Fruit fly (Drosophila melanogaster) whole organism, wandering third instar larva: ENCODE measurements around the gene CG3061.

Experiments
- Abd-B ChIP-seq: fragments of >200 bp; optimal IDR thresholded peaks from 2 replicates; lab custom pipeline; 2017; ENCODE audit warnings: missing biosample characterization, missing genetic modification characterization
- CG32264 ChIP-seq: fragments of 200-800 bp; sonication (Bioruptor generic); optimal IDR thresholded peaks from 2 replicates; lab custom pipeline; 2016; ENCODE audit warnings: missing biosample characterization, missing genetic modification characterization
- CG9705 ChIP-seq: fragments of 200-800 bp; sonication (Bioruptor generic); optimal IDR thresholded peaks from 2 replicates; lab custom pipeline; 2018; ENCODE audit warnings: missing biosample characterization, mild to moderate bottlenecking, missing genetic modification characterization
- CrebA ChIP-seq: fragments of 200-800 bp; sonication (Bioruptor generic); optimal IDR thresholded peaks from 2 replicates; lab custom pipeline; 2016; ENCODE audit warnings: missing biosample characterization, mild to moderate bottlenecking, missing genetic modification characterization, borderline replicate concordance
- Dfd ChIP-seq: fragments of >200 bp; optimal IDR thresholded peaks from 2 replicates; lab custom pipeline; 2017; ENCODE audit warnings: missing biosample characterization, missing genetic modification characterization
- Dif ChIP-seq: fragments of 200-275, 200-300 bp; sonication (Bioruptor generic); optimal IDR thresholded peaks from 2 replicates; lab custom pipeline; 2018; ENCODE audit warnings: missing biosample characterization, missing genetic modification characterization; ENCODE audit not compliant: partially characterized antibody
- GATAd ChIP-seq: sonication (Bioruptor generic); optimal IDR thresholded peaks from 2 replicates; lab custom pipeline; 2016; ENCODE audit warnings: missing biosample characterization, missing genetic modification characterization
- HLH106 ChIP-seq: fragments of 200-800 bp; optimal IDR thresholded peaks from 3 replicates; lab custom pipeline; 2019; ENCODE audit warnings: missing biosample characterization, mild to moderate bottlenecking, missing genetic modification characterization, moderate library complexity
- Hnf4 ChIP-seq: fragments of 200-800 bp; sonication (Bioruptor generic); optimal IDR thresholded peaks from 2 replicates; lab custom pipeline; 2016; ENCODE audit warnings: missing biosample characterization, mild to moderate bottlenecking, missing genetic modification characterization
- Hr78 ChIP-seq: fragments of >200 bp; optimal IDR thresholded peaks from 2 replicates; lab custom pipeline; 2017; ENCODE audit warnings: missing biosample characterization, missing genetic modification characterization
- Hr83 ChIP-seq: fragments of 200-300 bp; sonication (Bioruptor generic); optimal IDR thresholded peaks from 2 replicates; lab custom pipeline; 2016; ENCODE audit warnings: missing biosample characterization, mild to moderate bottlenecking, missing genetic modification characterization, moderate library complexity; ENCODE audit not compliant: poor library complexity, severe bottlenecking
- Jra ChIP-seq: sonication (Bioruptor generic); optimal IDR thresholded peaks from 2 replicates; lab custom pipeline; 2016; ENCODE audit warnings: missing biosample characterization, missing genetic modification characterization
- Mio ChIP-seq: sonication (Bioruptor generic); optimal IDR thresholded peaks from 2 replicates; lab custom pipeline; 2016; ENCODE audit warnings: missing biosample characterization, missing genetic modification characterization
- Myc ChIP-seq: fragments of >200 bp; optimal IDR thresholded peaks from 2 replicates; lab custom pipeline; 2017
- N ChIP-seq: fragments of >200 bp; optimal IDR thresholded peaks from 2 replicates; lab custom pipeline; 2018; ENCODE audit warnings: missing biosample characterization, missing external identifiers, missing genetic modification characterization
- OdsH ChIP-seq: fragments of 200-800 bp; sonication (Bioruptor generic); optimal IDR thresholded peaks from 2 replicates; lab custom pipeline; 2016; ENCODE audit warnings: missing biosample characterization, mild to moderate bottlenecking, missing genetic modification characterization
- Rel ChIP-seq, 2 experiments: fragments of 200-800 bp; sonication (Bioruptor generic) in 1 of 2; optimal IDR thresholded peaks; 2 replicates in 1 of 2; 3 replicates in 1 of 2; lab custom pipeline; 2016 to 2019; ENCODE audit warnings: mild to moderate bottlenecking in 2 of 2, missing biosample characterization in 2 of 2, missing genetic modification characterization in 2 of 2, moderate library complexity in 1 of 2
- Sp1 ChIP-seq: fragments of 200-800 bp; sonication (Bioruptor generic); optimal IDR thresholded peaks from 3 replicates; lab custom pipeline; 2019; ENCODE audit warnings: missing biosample characterization, mild to moderate bottlenecking, missing genetic modification characterization, moderate library complexity
- Vsx2 ChIP-seq: fragments of 200-300, 225-300 bp; sonication (Bioruptor generic); optimal IDR thresholded peaks from 2 replicates; lab custom pipeline; 2018; ENCODE audit warnings: missing biosample characterization, missing genetic modification characterization; ENCODE audit not compliant: partially characterized antibody
- br ChIP-seq: fragments of 200-800 bp; sonication (Bioruptor generic); optimal IDR thresholded peaks from 2 replicates; lab custom pipeline; 2016; ENCODE audit warnings: missing biosample characterization, missing genetic modification characterization
- brk ChIP-seq: fragments of 200-800 bp; sonication (Bioruptor generic); optimal IDR thresholded peaks from 2 replicates; lab custom pipeline; 2016; ENCODE audit warnings: missing biosample characterization, mild to moderate bottlenecking, missing genetic modification characterization
- dl ChIP-seq, 2 experiments: fragments of 175-275, 200-275 bp in 1 of 2; fragments of 200-275 bp in 1 of 2; sonication (Bioruptor generic); optimal IDR thresholded peaks; lab custom pipeline; 2018; ENCODE audit warnings: mild to moderate bottlenecking in 2 of 2, missing biosample characterization in 2 of 2, missing genetic modification characterization in 2 of 2, moderate library complexity in 2 of 2; ENCODE audit not compliant: partially characterized antibody in 2 of 2, insufficient read depth in 1 of 2
- dmrt93B ChIP-seq: fragments of 200-800 bp; sonication (Bioruptor generic); optimal IDR thresholded peaks from 2 replicates; lab custom pipeline; 2018; ENCODE audit warnings: missing biosample characterization, mild to moderate bottlenecking, missing genetic modification characterization
- dsf ChIP-seq: sonication (Bioruptor generic); optimal IDR thresholded peaks from 2 replicates; lab custom pipeline; 2016; ENCODE audit warnings: missing biosample characterization, missing genetic modification characterization, borderline replicate concordance
- ey ChIP-seq: fragments of 200-800 bp; sonication (Bioruptor generic); optimal IDR thresholded peaks from 2 replicates; lab custom pipeline; 2016; ENCODE audit warnings: missing biosample characterization, missing genetic modification characterization
- foxo ChIP-seq, 2 experiments: fragments of 200-800 bp; sonication (Bioruptor generic); optimal IDR thresholded peaks; 2 replicates in 1 of 2; 3 replicates in 1 of 2; lab custom pipeline; 2016 to 2017; ENCODE audit warnings: missing biosample characterization in 2 of 2, missing genetic modification characterization in 2 of 2
- fru ChIP-seq: fragments of 200-800 bp; sonication (Bioruptor generic); optimal IDR thresholded peaks from 3 replicates; lab custom pipeline; 2016; ENCODE audit warnings: missing biosample characterization, mild to moderate bottlenecking, missing genetic modification characterization
- h ChIP-seq: fragments of 200-800 bp; sonication (Bioruptor generic); optimal IDR thresholded peaks from 3 replicates; lab custom pipeline; 2016; ENCODE audit warnings: missing biosample characterization, mild to moderate bottlenecking, missing genetic modification characterization
- jim ChIP-seq: fragments of 175-275, 200-325 bp; sonication (Bioruptor generic); optimal IDR thresholded peaks from 2 replicates; lab custom pipeline; 2016; ENCODE audit warnings: missing biosample characterization, mild to moderate bottlenecking, missing genetic modification characterization
- lola ChIP-seq: fragments of >200 bp; optimal IDR thresholded peaks from 2 replicates; lab custom pipeline; 2017; ENCODE audit warnings: missing biosample characterization, missing genetic modification characterization
- pan ChIP-seq: fragments of >200 bp; optimal IDR thresholded peaks from 2 replicates; lab custom pipeline; 2017
- psq ChIP-seq: fragments of 200-800 bp; sonication (Bioruptor generic); optimal IDR thresholded peaks from 3 replicates; lab custom pipeline; 2017; ENCODE audit warnings: missing biosample characterization, mild to moderate bottlenecking, missing genetic modification characterization, moderate library complexity
- rgr ChIP-seq: fragments of 200-800 bp; sonication (Bioruptor generic); optimal IDR thresholded peaks from 3 replicates; lab custom pipeline; 2016; ENCODE audit warnings: missing biosample characterization, mild to moderate bottlenecking, missing genetic modification characterization
- sage ChIP-seq: fragments of 200-800 bp; sonication (Bioruptor generic); optimal IDR thresholded peaks from 2 replicates; lab custom pipeline; 2016; ENCODE audit warnings: missing biosample characterization, mild to moderate bottlenecking, missing genetic modification characterization
- sv ChIP-seq: fragments of 200-800 bp; sonication (Bioruptor generic); optimal IDR thresholded peaks from 3 replicates; lab custom pipeline; 2016; ENCODE audit warnings: missing biosample characterization, missing genetic modification characterization
- tai ChIP-seq: sonication (Bioruptor generic); optimal IDR thresholded peaks from 2 replicates; lab custom pipeline; 2016; ENCODE audit warnings: missing biosample characterization, missing genetic modification characterization
- usp ChIP-seq: fragments of >200 bp; optimal IDR thresholded peaks from 2 replicates; lab custom pipeline; 2017; ENCODE audit warnings: missing biosample characterization, missing genetic modification characterization
- woc ChIP-seq: sonication (Bioruptor generic); optimal IDR thresholded peaks from 2 replicates; lab custom pipeline; 2016; ENCODE audit warnings: missing biosample characterization, mild to moderate bottlenecking, missing genetic modification characterization

Gene CG3061

DNA sequence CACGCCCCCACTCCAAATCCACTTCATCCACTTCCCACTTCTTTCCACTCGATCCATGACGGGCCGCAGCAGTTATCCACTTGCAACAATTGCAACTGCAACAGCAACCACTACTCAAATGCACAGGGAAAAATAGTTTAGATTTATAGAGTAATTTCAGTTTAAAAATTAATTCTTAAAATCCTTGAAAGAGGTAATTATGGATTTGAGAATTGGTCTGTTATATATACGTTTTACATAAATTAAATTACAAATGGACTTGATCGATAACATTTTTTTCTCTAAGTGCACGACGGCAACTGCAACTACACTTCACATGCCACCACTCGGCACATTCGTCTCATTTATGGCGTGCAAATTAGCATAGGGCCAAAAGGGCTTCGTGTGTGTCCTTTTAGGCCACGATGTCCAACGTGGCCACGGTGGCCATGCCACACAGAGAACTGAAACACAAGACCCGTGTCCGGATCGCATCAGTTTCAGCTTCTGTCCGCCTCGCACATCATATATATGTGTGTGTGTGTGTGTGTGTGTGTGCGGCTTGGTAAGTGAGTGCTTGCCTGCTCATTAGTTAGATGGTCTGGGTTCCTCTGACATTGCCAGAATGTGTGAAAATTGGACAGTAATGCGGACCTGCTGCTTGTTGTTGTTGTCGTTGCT is 47.1 kb upstream of the CG3061 start:
- TF ChIP-seq Mio (GFP tag; lab: Kevin White, UChicago) = no peak
- TF ChIP-seq GATAd (GFP tag; lab: Kevin White, UChicago) = no peak
- peak; percentile 20 for TF ChIP-seq dmrt93B (GFP tag; lab: Kevin White, UChicago)
- no peak for TF ChIP-seq tai (GFP tag; lab: Kevin White, UChicago)
- TF ChIP-seq CG32264 (GFP tag; lab: Kevin White, UChicago) = no peak
- TF ChIP-seq lola = no peak
- peak; percentile 72 for TF ChIP-seq fru
- peak; percentile 29 for TF ChIP-seq OdsH (GFP tag; lab: Kevin White, UChicago)
- TF ChIP-seq dl (GFP tag; optimal IDR thresholded peaks at IDR 0.05; lab: Kevin White, UChicago; ENCODE audit: insufficient read depth in 1 of 2, partially characterized antibody in 2 of 2) = no peak
- TF ChIP-seq Abd-B (GFP tag; lab: Kevin White, UChicago) = no peak
- TF ChIP-seq jim (GFP tag; lab: Kevin White, UChicago) = no peak
- no peak for TF ChIP-seq woc
- no peak for TF ChIP-seq Rel (GFP tag; optimal IDR thresholded peaks at IDR 0.05; lab: Kevin White, UChicago)
- TF ChIP-seq Rel (tag; optimal IDR thresholded peaks at IDR 0.05; lab: Kevin White, UChicago) = no peak
- no peak for TF ChIP-seq N (GFP tag; lab: Kevin White, UChicago)
- peak; percentile 25 for TF ChIP-seq psq (GFP tag; lab: Kevin White, UChicago)
- TF ChIP-seq rgr (GFP tag; lab: Kevin White, UChicago) = peak; percentile 48
- TF ChIP-seq pan (lab: Kevin White, UChicago) = no peak
- TF ChIP-seq HLH106 = peak; percentile 65
- no peak for TF ChIP-seq Myc (lab: Kevin White, UChicago)
- no peak for TF ChIP-seq sage (GFP tag; lab: Kevin White, UChicago)
- TF ChIP-seq ey = peak; percentile 44
- TF ChIP-seq Jra (GFP tag; lab: Kevin White, UChicago) = peak; percentile 17
- no peak for TF ChIP-seq Vsx2 (GFP tag; lab: Kevin White, UChicago)
- TF ChIP-seq sv = peak; percentile 60
- TF ChIP-seq usp (GFP tag; lab: Kevin White, UChicago) = no peak
- TF ChIP-seq Sp1 (GFP tag; lab: Kevin White, UChicago) = peak; percentile 57
- TF ChIP-seq Hnf4 (GFP tag; lab: Kevin White, UChicago) = peak; percentile 36
- no peak for TF ChIP-seq Hr78 (GFP tag; lab: Kevin White, UChicago)
- no peak for TF ChIP-seq CrebA (GFP tag; lab: Kevin White, UChicago)
- TF ChIP-seq br (GFP tag; lab: Kevin White, UChicago) = peak; percentile 30
- no peak for TF ChIP-seq Dif
- peak; percentile 45 for TF ChIP-seq Dfd
- no peak for TF ChIP-seq CG9705
- peak; percentile 66 for TF ChIP-seq h (GFP tag; lab: Kevin White, UChicago)
- no peak for TF ChIP-seq Hr83
- TF ChIP-seq dsf = no peak
- TF ChIP-seq foxo (GFP tag; optimal IDR thresholded peaks at IDR 0.05; lab: Kevin White, UChicago) = peak in 1 of 2 experiments; percentile 64
- TF ChIP-seq brk (GFP tag; lab: Kevin White, UChicago) = no peak

DNA sequence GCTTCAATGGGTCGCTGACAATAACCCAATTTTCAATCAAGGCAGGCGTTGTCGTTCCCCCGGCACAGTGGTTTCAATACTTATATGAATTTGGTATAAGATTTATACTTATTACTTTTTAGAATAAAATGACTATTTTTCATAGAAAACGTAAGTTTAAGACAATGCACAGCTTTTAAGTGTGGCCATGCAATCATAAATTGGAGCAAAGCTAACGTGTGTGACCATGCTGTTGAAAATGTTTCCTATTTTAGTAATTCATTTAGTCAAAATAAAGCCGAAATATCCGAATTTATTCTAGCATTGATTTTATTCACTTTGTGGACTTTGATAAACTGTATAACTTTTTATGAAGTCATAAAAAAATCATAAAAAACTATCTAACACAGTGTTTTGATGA is 45.5 kb upstream of the CG3061 start:
- TF ChIP-seq N (GFP tag; lab: Kevin White, UChicago) = no peak
- no peak for TF ChIP-seq fru
- TF ChIP-seq GATAd (GFP tag; lab: Kevin White, UChicago) = no peak
- no peak for TF ChIP-seq ey
- TF ChIP-seq dsf = no peak

DNA sequence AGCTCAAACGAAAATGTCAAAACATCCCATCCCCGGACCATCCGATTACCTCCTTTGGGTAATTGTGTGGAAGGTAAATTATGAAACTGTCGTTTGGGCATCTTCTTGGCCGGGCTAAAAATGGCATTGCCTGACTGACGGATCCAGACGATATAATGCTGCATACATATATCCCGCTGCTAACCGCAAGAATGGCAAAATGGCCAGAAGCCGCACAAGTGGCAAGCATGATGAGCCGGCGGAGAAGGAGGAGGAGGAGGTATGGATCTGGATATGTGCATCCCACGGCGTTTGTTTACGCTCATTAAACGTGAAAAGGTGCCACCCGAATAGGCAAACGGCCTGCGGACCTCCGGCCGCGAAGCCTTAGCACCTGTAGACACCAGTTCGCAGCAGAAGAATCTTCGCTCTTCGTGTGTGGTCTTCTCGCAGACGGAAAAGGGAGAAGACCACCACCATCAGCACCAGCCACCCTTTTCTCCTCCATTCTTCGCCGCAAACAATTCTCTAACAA is 43.2 kb upstream of the CG3061 start:
- TF ChIP-seq woc (no peak), Dif (no peak), br (GFP tag; lab: Kevin White, UChicago) (no peak), dsf (no peak), Dfd (no peak), h (GFP tag; lab: Kevin White, UChicago) (no peak), N (GFP tag; lab: Kevin White, UChicago) (no peak), lola (no peak), Rel (GFP tag; optimal IDR thresholded peaks at IDR 0.05; lab: Kevin White, UChicago) (no peak), Rel (tag; optimal IDR thresholded peaks at IDR 0.05; lab: Kevin White, UChicago) (no peak), tai (GFP tag; lab: Kevin White, UChicago) (no peak), CG9705 (no peak), psq (GFP tag; lab: Kevin White, UChicago) (no peak), dl (GFP tag; optimal IDR thresholded peaks at IDR 0.05; lab: Kevin White, UChicago; ENCODE audit: insufficient read depth in 1 of 2, partially characterized antibody in 2 of 2) (no peak), CrebA (GFP tag; lab: Kevin White, UChicago) (no peak), OdsH (GFP tag; lab: Kevin White, UChicago) (no peak), GATAd (GFP tag; lab: Kevin White, UChicago) (no peak), Hr78 (GFP tag; lab: Kevin White, UChicago) (no peak), dmrt93B (GFP tag; lab: Kevin White, UChicago) (no peak), rgr (GFP tag; lab: Kevin White, UChicago) (no peak)
- TF ChIP-seq, all 38 proteins: peak for 0
